Fruit fly (Drosophila melanogaster) Kc167 (cell line): ENCODE data around the gene Dci.

Experiments used
- Myc ChIP-seq: fragments of >200 bp; optimal IDR thresholded peaks from 2 replicates; lab custom pipeline; 2017; ENCODE audit warnings: missing external identifiers
- Sin3A ChIP-seq: fragments of >200 bp; optimal IDR thresholded peaks from 2 replicates; lab custom pipeline; 2018; ENCODE audit warnings: missing external identifiers
- h ChIP-seq: fragments of >200 bp; optimal IDR thresholded peaks from 3 replicates; lab custom pipeline; 2018; ENCODE audit warnings: missing external identifiers
- insv ChIP-seq: fragments of >200 bp; optimal IDR thresholded peaks from 3 replicates; lab custom pipeline; 2018; ENCODE audit warnings: missing external identifiers
- psq ChIP-seq: fragments of >200 bp; optimal IDR thresholded peaks from 2 replicates; lab custom pipeline; 2017; ENCODE audit warnings: missing external identifiers
- ttk ChIP-seq: sonication (Bioruptor generic); optimal IDR thresholded peaks from 2 replicates; lab custom pipeline; 2017; ENCODE audit warnings: missing external identifiers

DNA sequence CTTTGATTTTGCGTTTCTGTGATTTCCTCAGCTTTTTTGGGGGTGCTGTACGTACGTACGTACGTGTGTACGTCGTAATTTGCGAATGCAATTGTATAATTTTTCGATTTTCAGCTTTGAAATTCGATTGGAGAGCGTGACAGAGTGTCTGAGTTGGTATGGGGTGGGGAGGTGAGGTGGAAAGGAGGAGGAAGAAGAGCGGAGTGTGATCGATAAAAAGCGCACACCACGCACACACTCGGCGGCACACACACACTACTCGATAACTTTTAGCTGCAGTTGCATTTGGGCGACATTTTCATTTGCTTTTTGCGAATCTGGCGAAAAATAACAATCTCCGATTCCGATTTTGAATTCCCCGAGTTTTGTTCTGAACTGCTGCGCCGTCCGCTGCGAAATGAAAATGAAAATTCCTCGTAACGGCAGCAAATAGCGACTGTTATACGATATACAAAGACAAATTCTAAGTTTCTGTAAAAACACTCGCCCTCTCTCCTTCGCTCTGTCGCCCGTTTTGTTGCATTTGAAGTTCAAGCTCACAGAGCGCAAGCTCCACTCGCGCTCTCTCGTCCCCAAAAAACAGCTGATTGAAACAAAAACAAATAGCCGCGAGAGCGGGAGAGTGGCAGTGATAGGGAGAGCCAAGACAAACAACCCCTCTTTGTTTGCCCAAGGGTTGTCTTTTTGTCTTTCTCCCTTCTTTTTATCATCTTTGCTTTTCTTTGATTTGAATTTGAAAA is 30.5 kb downstream of the Dci start, which contains the start of gene CG13907:
- TF ChIP-seq Myc (lab: Kevin White, UChicago) (no peak), Sin3A (no peak), ttk (lab: Kevin White, UChicago) (no peak), psq (lab: Kevin White, UChicago) (no peak), h (no peak), insv (lab: Kevin White, UChicago) (no peak)
